Worm (Caenorhabditis elegans): ENCODE results near the gene K08F9.4.

ce11 chrV:15143798-15144197 lies at the start of gene K08F9.4:
- no peak for TF ChIP-seq ama-1 (optimal IDR thresholded peaks at IDR 0.05)
- TF ChIP-seq ama-1 (GFP tag; optimal IDR thresholded peaks at IDR 0.05), result no peak
- TF ChIP-seq B0035.1 (tag; optimal IDR thresholded peaks at IDR 0.05), result no peak
- no peak for TF ChIP-seq pha-4 (tag; optimal IDR thresholded peaks at IDR 0.05)
- no peak for TF ChIP-seq ceh-40 (GFP tag; IDR thresholded peaks at IDR 0.05)
- TF ChIP-seq cebp-1 (GFP tag; IDR thresholded peaks at IDR 0.05), result no peak
- no peak for TF ChIP-seq cebp-1 (tag; optimal IDR thresholded peaks at IDR 0.05)
- TF ChIP-seq xnd-1 (tag; optimal IDR thresholded peaks at IDR 0.05), result no peak

Measured in whole organism, young adult.